Fruit fly (Drosophila melanogaster): ENCODE data around the gene CG45064.

The CG45064 gene

DNA sequence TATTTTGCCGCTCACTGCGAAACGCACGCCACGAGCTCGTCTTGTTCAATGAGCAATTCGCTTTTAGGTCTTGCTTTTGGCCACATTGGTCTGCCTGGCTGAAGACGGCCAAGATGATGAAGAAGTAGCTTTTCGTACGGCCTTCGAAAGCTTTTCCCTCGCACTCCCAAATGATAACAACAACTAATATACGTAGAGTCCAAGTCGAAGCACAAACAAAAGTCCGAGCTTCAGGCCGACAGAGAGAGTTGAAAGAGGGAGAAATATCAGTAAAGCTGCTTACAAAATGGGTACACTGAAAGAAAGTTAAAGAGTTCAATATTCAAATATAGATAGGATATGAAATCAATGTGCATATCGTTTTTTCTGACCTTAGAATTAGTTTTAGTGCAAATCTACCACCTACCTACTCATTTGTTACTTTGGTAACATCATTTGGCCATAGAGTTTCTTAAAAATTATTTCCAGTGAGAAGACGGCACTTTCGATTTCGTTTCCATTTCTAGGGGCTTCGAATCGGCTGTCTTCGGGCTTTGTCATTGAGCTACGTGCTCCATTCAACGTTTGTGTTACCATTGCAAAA lies at the start of gene CG45064, which contains the start of gene CG45065:
CG45064 (minus strand) TSS at position 51 of the 583 bp plus-strand sequence.
CG45065 (minus strand) TSS at position 51 of the 583 bp plus-strand sequence.
- TF ChIP-seq Sox100B (GFP tag; optimal IDR thresholded peaks at IDR 0.05) (peak; percentile 86), HLH4C (GFP tag; IDR thresholded peaks at IDR 0.05; ENCODE audit: partially characterized antibody) (no peak), Hmr (GFP tag; optimal IDR thresholded peaks at IDR 0.05) (peak; percentile 65), CG4617 (GFP tag; optimal IDR thresholded peaks at IDR 0.05; ENCODE audit: borderline replicate concordance) (peak; percentile 16), Oli (tag; optimal IDR thresholded peaks at IDR 0.05) (peak; percentile 91), CG34224 (GFP tag; IDR thresholded peaks at IDR 0.05; ENCODE audit: partially characterized antibody) (no peak), CG14014 (GFP tag; IDR thresholded peaks at IDR 0.05) (peak; percentile 62), CrebB (tag; optimal IDR thresholded peaks at IDR 0.05) (peak; percentile 53), pum (GFP tag; optimal IDR thresholded peaks at IDR 0.05) (peak; percentile 86), CG9437 (GFP tag; optimal IDR thresholded peaks at IDR 0.05) (peak; percentile 66), CG30020 (tag; optimal IDR thresholded peaks at IDR 0.05) (peak; percentile 33), Kr (GFP tag; optimal IDR thresholded peaks at IDR 0.05) (no peak), ase (GFP tag; IDR thresholded peaks at IDR 0.05) (peak; percentile 76), Mes4 (GFP tag; optimal IDR thresholded peaks at IDR 0.05) (peak; percentile 79), seq (GFP tag; IDR thresholded peaks at IDR 0.05) (peak; percentile 80), CG17361 (GFP tag; IDR thresholded peaks at IDR 0.05) (peak; percentile 88), CG13296 (GFP tag; optimal IDR thresholded peaks at IDR 0.05) (peak; percentile 49), CG11560 (tag; IDR thresholded peaks at IDR 0.05) (peak; percentile 55; the same call in 2 of the 3 replicates), Sry-β (GFP tag; optimal IDR thresholded peaks at IDR 0.05) (peak; percentile 32), pzg (GFP tag; optimal IDR thresholded peaks at IDR 0.05) (no peak), fd64A (GFP tag; optimal IDR thresholded peaks at IDR 0.05) (peak; percentile 75), CG13775 (GFP tag; optimal IDR thresholded peaks at IDR 0.05) (peak; percentile 57), Nf-YC (tag; optimal IDR thresholded peaks at IDR 0.05) (peak; percentile 45), CG33213 (GFP tag; optimal IDR thresholded peaks at IDR 0.05) (peak; percentile 68), chn (GFP tag; optimal IDR thresholded peaks at IDR 0.05) (peak; percentile 72), eyg (GFP tag; optimal IDR thresholded peaks at IDR 0.05) (peak; percentile 52), cwo (GFP tag; optimal IDR thresholded peaks at IDR 0.05) (peak; percentile 66), CG10147 (GFP tag; optimal IDR thresholded peaks at IDR 0.05) (peak; percentile 79), CG4360 (GFP tag; IDR thresholded peaks at IDR 0.05) (peak; percentile 48; the same call in 1 of the 2 replicates), Fer2 (tag; optimal IDR thresholded peaks at IDR 0.05) (peak; percentile 3), HHEX (GFP tag; optimal IDR thresholded peaks at IDR 0.05) (peak; percentile 77), onecut (GFP tag; IDR thresholded peaks at IDR 0.05) (peak; percentile 74), btn (GFP tag; optimal IDR thresholded peaks at IDR 0.05) (peak; percentile 73), Hr3 (GFP tag; optimal IDR thresholded peaks at IDR 0.05) (peak; percentile 76), CG12744 (GFP tag; optimal IDR thresholded peaks at IDR 0.05) (peak; percentile 54), Trl (optimal IDR thresholded peaks at IDR 0.05) (no peak), Trl (GFP tag; optimal IDR thresholded peaks at IDR 0.05) (peak; percentile 79), CG14050 (GFP tag; IDR thresholded peaks at IDR 0.05) (peak; percentile 82), CG16779 (GFP tag; IDR thresholded peaks at IDR 0.05) (0 out of 2 replicates have a peak, but pooled peaks have one; percentile 38), chif (GFP tag; optimal IDR thresholded peaks at IDR 0.05) (peak; percentile 70 to 84), Oaz (GFP tag; IDR thresholded peaks at IDR 0.05) (no peak; the same call in 1 of the 2 replicates), CG9876 (GFP tag; optimal IDR thresholded peaks at IDR 0.05) (peak; percentile 45), CG9609 (GFP tag; optimal IDR thresholded peaks at IDR 0.05) (peak; percentile 79), otp (GFP tag; IDR thresholded peaks at IDR 0.05) (peak; percentile 81; the same call in 2 of the 3 replicates), Dek (tag; optimal IDR thresholded peaks at IDR 0.05) (peak; percentile 75), ATbp (GFP tag; optimal IDR thresholded peaks at IDR 0.05) (peak; percentile 93), CG12659 (GFP tag; optimal IDR thresholded peaks at IDR 0.05) (peak; percentile 71), Elba2 (GFP tag; optimal IDR thresholded peaks at IDR 0.05) (no peak), Ada2b (GFP tag; IDR thresholded peaks at IDR 0.05) (peak; percentile 69; the same call in 1 of the 2 replicates), HLH54F (GFP tag; optimal IDR thresholded peaks at IDR 0.05) (peak; percentile 81), CTCF (GFP tag; optimal IDR thresholded peaks at IDR 0.05) (peak; percentile 50)
